Fruit fly (Drosophila melanogaster) whole organism, adult: ENCODE data around the gene CG9360.

Experiments
- CG11617 ChIP-seq: fragments of 200-800 bp; sonication (Bioruptor generic); optimal IDR thresholded peaks from 2 replicates; lab custom pipeline; 2017; ENCODE audit warnings: mild to moderate bottlenecking, missing biosample characterization, missing genetic modification reagents, missing genetic modification characterization
- CG12768 ChIP-seq: fragments of 200-800 bp; sonication (Bioruptor generic); optimal IDR thresholded peaks from 2 replicates; lab custom pipeline; 2017; ENCODE audit warnings: missing biosample characterization, missing genetic modification characterization, mild to moderate bottlenecking, moderate library complexity, missing genetic modification reagents
- CG14711 ChIP-seq: fragments of 200-800 bp; sonication (Bioruptor generic); optimal IDR thresholded peaks from 2 replicates; lab custom pipeline; 2018; ENCODE audit warnings: missing biosample characterization, mild to moderate bottlenecking, missing genetic modification characterization, moderate library complexity
- CG1620 ChIP-seq: fragments of 200-800 bp; sonication (Bioruptor generic); optimal IDR thresholded peaks from 2 replicates; lab custom pipeline; 2016; ENCODE audit warnings: missing biosample characterization, missing genetic modification characterization
- CG33017 ChIP-seq: fragments of 200-800 bp; sonication (Bioruptor generic); optimal IDR thresholded peaks from 2 replicates; lab custom pipeline; 2018; ENCODE audit warnings: missing biosample characterization, mild to moderate bottlenecking, missing genetic modification characterization, moderate library complexity
- CG5204 ChIP-seq: fragments of 200-800 bp; sonication (Bioruptor generic); optimal IDR thresholded peaks from 2 replicates; lab custom pipeline; 2016; ENCODE audit warnings: missing biosample characterization, missing genetic modification characterization
- CG7045 ChIP-seq: fragments of 200-800 bp; sonication (Bioruptor generic); optimal IDR thresholded peaks from 2 replicates; lab custom pipeline; 2017; ENCODE audit warnings: missing biosample characterization, mild to moderate bottlenecking, missing genetic modification characterization
- CG7101 ChIP-seq: fragments of 200-800 bp; sonication (Bioruptor generic); optimal IDR thresholded peaks from 2 replicates; lab custom pipeline; 2018; ENCODE audit warnings: missing biosample characterization, mild to moderate bottlenecking, missing genetic modification characterization, moderate library complexity
- Clk ChIP-seq: fragments of 200-800 bp; sonication (Bioruptor generic); optimal IDR thresholded peaks from 2 replicates; lab custom pipeline; 2017; ENCODE audit warnings: missing biosample characterization, missing genetic modification characterization
- Crg-1 ChIP-seq: fragments of 200-800 bp; sonication (Bioruptor generic); optimal IDR thresholded peaks from 2 replicates; lab custom pipeline; 2016; ENCODE audit warnings: missing biosample characterization, missing genetic modification characterization
- Hr96 ChIP-seq: fragments of 200-800 bp; sonication (Bioruptor generic); optimal IDR thresholded peaks from 2 replicates; lab custom pipeline; 2016; ENCODE audit warnings: missing biosample characterization, missing genetic modification characterization
- Mnt ChIP-seq: fragments of 200-800 bp; sonication (Bioruptor generic); optimal IDR thresholded peaks from 2 replicates; lab custom pipeline; 2016; ENCODE audit warnings: missing biosample characterization, mild to moderate bottlenecking, missing genetic modification characterization
- bab1 ChIP-seq: fragments of 200-800 bp; sonication (Bioruptor generic); optimal IDR thresholded peaks from 3 replicates; lab custom pipeline; 2019; ENCODE audit warnings: missing biosample characterization, mild to moderate bottlenecking, missing genetic modification characterization, moderate library complexity
- cic ChIP-seq: fragments of 200-800 bp; sonication (Bioruptor generic); optimal IDR thresholded peaks from 2 replicates; lab custom pipeline; 2017; ENCODE audit warnings: missing biosample characterization, mild to moderate bottlenecking, missing genetic modification characterization, moderate library complexity
- cnc ChIP-seq, 2 experiments: fragments of >200 bp; optimal IDR thresholded peaks; 2 replicates each; lab custom pipeline; 2017
- kay ChIP-seq: fragments of 200-800 bp; sonication (Bioruptor generic); peaks from one replicate; lab custom pipeline; 2016; ENCODE audit warnings: missing biosample characterization, missing genetic modification characterization, borderline replicate concordance
- ovo ChIP-seq: fragments of 200-800 bp; sonication (Bioruptor generic); optimal IDR thresholded peaks from 2 replicates; lab custom pipeline; 2016; ENCODE audit warnings: missing biosample characterization, missing genetic modification characterization
- pad ChIP-seq: fragments of 200-800 bp; sonication (Bioruptor generic); optimal IDR thresholded peaks from 3 replicates; lab custom pipeline; 2017; ENCODE audit warnings: missing biosample characterization, missing genetic modification characterization, mild to moderate bottlenecking, moderate library complexity, missing genetic modification reagents
- tj ChIP-seq: fragments of 200-800 bp; sonication (Bioruptor generic); optimal IDR thresholded peaks from 3 replicates; lab custom pipeline; 2017; ENCODE audit warnings: missing biosample characterization, mild to moderate bottlenecking, missing genetic modification characterization, moderate library complexity
- toe ChIP-seq: fragments of 200-800 bp; sonication (Bioruptor generic); optimal IDR thresholded peaks from 2 replicates; lab custom pipeline; 2016; ENCODE audit warnings: missing biosample characterization, missing genetic modification characterization

CG9360 gene

dm6 chrX:11715937-11716730 lies 48.3 kb downstream of the CG9360 start:
- TF ChIP-seq cic (GFP tag; lab: Kevin White, UChicago) (peak; percentile 30), Mnt (peak; percentile 78), bab1 (GFP tag; lab: Kevin White, UChicago) (peak; percentile 91), pad (GFP tag; lab: Kevin White, UChicago) (peak; percentile 74), CG33017 (tag; lab: Kevin White, UChicago) (peak; percentile 68), kay (peak; percentile 79), CG12768 (peak; percentile 63), Crg-1 (peak; percentile 77), CG11617 (GFP tag; lab: Kevin White, UChicago) (peak; percentile 85), CG7045 (peak; percentile 68), tj (GFP tag; lab: Kevin White, UChicago) (peak; percentile 49), CG5204 (GFP tag; lab: Kevin White, UChicago) (peak; percentile 68), CG7101 (peak; percentile 87), ovo (GFP tag; lab: Kevin White, UChicago) (peak; percentile 66), Hr96 (peak; percentile 84), Clk (GFP tag; lab: Kevin White, UChicago) (peak; percentile 38), CG1620 (peak; percentile 66), toe (GFP tag; lab: Kevin White, UChicago) (peak; percentile 31), CG14711 (tag; lab: Kevin White, UChicago) (peak; percentile 80), cnc (optimal IDR thresholded peaks at IDR 0.05; lab: Kevin White, UChicago) (no peak)

- peak; percentile 48 for TF ChIP-seq CG7101
- peak; percentile 46 for TF ChIP-seq CG14711 (tag; lab: Kevin White, UChicago)
- TF ChIP-seq Mnt = no peak
- peak; percentile 27 for TF ChIP-seq toe (GFP tag; lab: Kevin White, UChicago)
- TF ChIP-seq tj (GFP tag; lab: Kevin White, UChicago) = peak; percentile 67
- peak; percentile 72 for TF ChIP-seq CG1620
- TF ChIP-seq cic (GFP tag; lab: Kevin White, UChicago) = no peak
- peak; percentile 48 for TF ChIP-seq bab1 (GFP tag; lab: Kevin White, UChicago)
- TF ChIP-seq CG33017 (tag; lab: Kevin White, UChicago) = peak; percentile 15
- no peak for TF ChIP-seq pad (GFP tag; lab: Kevin White, UChicago)
- peak; percentile 69 for TF ChIP-seq Crg-1
- no peak for TF ChIP-seq Clk (GFP tag; lab: Kevin White, UChicago)
- peak; percentile 39 for TF ChIP-seq Hr96
Measured at dm6 chrX:11715263-11715659, 49.1 kb downstream of the CG9360 start, which contains the start of gene Amun. TSS of gene Amun (minus strand) at chrX:11715565.

- TF ChIP-seq Mnt = peak; percentile 46
- peak; percentile 75 for TF ChIP-seq tj (GFP tag; lab: Kevin White, UChicago)
- no peak for TF ChIP-seq cnc (optimal IDR thresholded peaks at IDR 0.05; lab: Kevin White, UChicago)
- peak; percentile 41 for TF ChIP-seq CG7101
- TF ChIP-seq CG1620 = peak; percentile 17
- TF ChIP-seq CG14711 (tag; lab: Kevin White, UChicago) = peak; percentile 35
- TF ChIP-seq bab1 (GFP tag; lab: Kevin White, UChicago) = peak; percentile 74
- TF ChIP-seq CG11617 (GFP tag; lab: Kevin White, UChicago) = peak; percentile 7
- TF ChIP-seq cic (GFP tag; lab: Kevin White, UChicago) = no peak
Measured at dm6 chrX:11714529-11715262, 49.7 kb downstream of the CG9360 start.

dm6 chrX:11713808-11714528 lies 50.4 kb downstream of the CG9360 start:
- TF ChIP-seq Hr96 = no peak
- no peak for TF ChIP-seq CG1620
- TF ChIP-seq CG7101 = peak; percentile 2
- TF ChIP-seq kay = no peak
- no peak for TF ChIP-seq toe (GFP tag; lab: Kevin White, UChicago)
- peak; percentile 91 for TF ChIP-seq tj (GFP tag; lab: Kevin White, UChicago)
- TF ChIP-seq CG14711 (tag; lab: Kevin White, UChicago) = no peak
- no peak for TF ChIP-seq CG7045
- peak; percentile 45 for TF ChIP-seq Crg-1
- TF ChIP-seq CG33017 (tag; lab: Kevin White, UChicago) = peak; percentile 28
- TF ChIP-seq ovo (GFP tag; lab: Kevin White, UChicago) = peak; percentile 95
- no peak for TF ChIP-seq Clk (GFP tag; lab: Kevin White, UChicago)
- TF ChIP-seq cnc (optimal IDR thresholded peaks at IDR 0.05; lab: Kevin White, UChicago) = no peak
- TF ChIP-seq pad (GFP tag; lab: Kevin White, UChicago) = peak; percentile 94
- no peak for TF ChIP-seq CG11617 (GFP tag; lab: Kevin White, UChicago)
- TF ChIP-seq CG12768 = peak; percentile 26
- TF ChIP-seq bab1 (GFP tag; lab: Kevin White, UChicago) = no peak
- no peak for TF ChIP-seq CG5204 (GFP tag; lab: Kevin White, UChicago)
- peak; percentile 76 for TF ChIP-seq cic (GFP tag; lab: Kevin White, UChicago)
- peak; percentile 74 for TF ChIP-seq Mnt
